Worm (Caenorhabditis elegans): ENCODE results near the gene T11F9.22.

Gene T11F9.22

ce11 chrV:11445375-11445774, 34.1 kb upstream of the T11F9.22 start:
- TF ChIP-seq mls-2 (tag; optimal IDR thresholded peaks at IDR 0.05) (peak; percentile 4), lin-13 (tag; optimal IDR thresholded peaks at IDR 0.05) (no peak), ces-1 (GFP tag; optimal IDR thresholded peaks at IDR 0.05) (peak; percentile 44), nhr-2 (tag; optimal IDR thresholded peaks at IDR 0.05) (no peak), pha-4 (tag; optimal IDR thresholded peaks at IDR 0.05) (no peak), nhr-76 (tag; optimal IDR thresholded peaks at IDR 0.05) (no peak), sem-2 (GFP tag; optimal IDR thresholded peaks at IDR 0.05) (no peak), unc-62 (GFP tag; optimal IDR thresholded peaks at IDR 0.05) (no peak), M03D4.4 (tag; optimal IDR thresholded peaks at IDR 0.05) (peak; percentile 4), ceh-43 (GFP tag; optimal IDR thresholded peaks at IDR 0.05) (no peak), ceh-83 (GFP tag; optimal IDR thresholded peaks at IDR 0.05) (no peak), drap-1 (GFP tag; optimal IDR thresholded peaks at IDR 0.05) (peak; percentile 12)

- TF ChIP-seq unc-62 (GFP tag; optimal IDR thresholded peaks at IDR 0.05): peak; percentile 12
- TF ChIP-seq hlh-1 (tag; optimal IDR thresholded peaks at IDR 0.05): peak; percentile 91
- no peak for TF ChIP-seq unc-39 (tag; optimal IDR thresholded peaks at IDR 0.05)
- peak; percentile 94 for TF ChIP-seq ces-1 (GFP tag; optimal IDR thresholded peaks at IDR 0.05)
Measured at ce11 chrV:11446297-11446696, 33.2 kb upstream of the T11F9.22 start, which contains the start of gene mig-17. Gene mig-17, plus strand, starts transcription at chrV:11446685.

- TF ChIP-seq lin-13 (tag; optimal IDR thresholded peaks at IDR 0.05): no peak
- no peak for TF ChIP-seq cnd-1 (tag; optimal IDR thresholded peaks at IDR 0.05)
- TF ChIP-seq elt-1 (tag; optimal IDR thresholded peaks at IDR 0.05; ENCODE audit: borderline replicate concordance, insufficient read depth): no peak
- no peak for TF ChIP-seq ces-1 (GFP tag; optimal IDR thresholded peaks at IDR 0.05)
- TF ChIP-seq mab-5 (tag; optimal IDR thresholded peaks at IDR 0.05): no peak
- TF ChIP-seq mls-2 (tag; optimal IDR thresholded peaks at IDR 0.05): no peak
- TF ChIP-seq ztf-11 (tag; optimal IDR thresholded peaks at IDR 0.05): no peak
- TF ChIP-seq ham-2 (GFP tag; optimal IDR thresholded peaks at IDR 0.05): no peak
Measured at ce11 chrV:11449404-11449803, 30.1 kb upstream of the T11F9.22 start.

DNA sequence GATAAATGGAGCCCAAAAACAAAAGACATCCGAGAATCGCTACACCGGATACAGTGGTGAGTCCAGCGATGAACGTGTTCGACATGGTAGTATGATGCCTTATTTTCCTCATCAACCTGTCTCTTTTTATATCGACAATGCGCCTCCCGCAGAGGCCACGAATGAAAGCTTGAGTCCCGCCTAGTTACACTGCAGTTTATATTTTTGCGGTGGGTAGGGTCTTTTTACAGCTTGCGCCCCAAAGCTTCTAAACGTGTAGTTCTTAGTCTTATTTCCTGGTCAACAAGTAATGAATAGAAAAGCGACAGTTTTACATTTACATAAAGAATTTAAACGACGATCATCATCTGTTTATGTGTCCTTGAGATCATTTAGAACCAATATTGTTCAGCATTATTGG, 29.2 kb upstream of the T11F9.22 start, which contains the start of gene col-156:
Gene col-156, minus strand, starts transcription at position 101 of the 400 bp plus-strand sequence.
- no peak for TF ChIP-seq sem-2 (GFP tag; optimal IDR thresholded peaks at IDR 0.05)
- TF ChIP-seq elt-3 (tag; optimal IDR thresholded peaks at IDR 0.05): no peak
- no peak for TF ChIP-seq ztf-11 (tag; optimal IDR thresholded peaks at IDR 0.05)
- TF ChIP-seq ceh-39 (tag; optimal IDR thresholded peaks at IDR 0.05): no peak
- TF ChIP-seq unc-39 (tag; optimal IDR thresholded peaks at IDR 0.05): no peak
- no peak for TF ChIP-seq blmp-1 (tag; optimal IDR thresholded peaks at IDR 0.05)
- no peak for TF ChIP-seq M03D4.4 (tag; optimal IDR thresholded peaks at IDR 0.05)
- TF ChIP-seq snpc-4 (tag; optimal IDR thresholded peaks at IDR 0.05): no peak
- no peak for TF ChIP-seq ces-1 (GFP tag; optimal IDR thresholded peaks at IDR 0.05)
- no peak for TF ChIP-seq flh-1 (GFP tag; optimal IDR thresholded peaks at IDR 0.05)
- no peak for TF ChIP-seq pha-4 (tag; optimal IDR thresholded peaks at IDR 0.05)
- TF ChIP-seq nhr-2 (tag; optimal IDR thresholded peaks at IDR 0.05): no peak

DNA sequence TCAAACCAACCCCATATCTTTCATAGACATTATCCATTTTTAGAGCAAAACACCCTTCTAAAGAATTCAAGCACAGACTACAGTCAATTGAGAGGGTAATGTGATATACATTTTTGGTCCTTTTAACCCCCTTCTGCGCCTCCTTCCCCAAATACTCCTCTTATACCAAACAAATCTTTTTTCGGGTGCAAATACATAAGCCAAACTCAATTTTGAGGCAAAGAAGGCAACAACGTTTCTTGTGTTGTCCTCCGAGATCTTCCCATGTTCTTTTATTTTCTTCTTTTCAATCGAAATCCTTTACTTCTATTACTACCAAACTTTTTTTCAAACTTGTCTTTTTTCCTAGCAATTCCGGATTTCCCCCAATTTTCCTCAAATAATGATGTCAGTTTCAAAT, 24.6 kb upstream of the T11F9.22 start:
- no peak for TF ChIP-seq mep-1 (tag; optimal IDR thresholded peaks at IDR 0.05)
- TF ChIP-seq ces-1 (GFP tag; optimal IDR thresholded peaks at IDR 0.05): peak; percentile 54

DNA sequence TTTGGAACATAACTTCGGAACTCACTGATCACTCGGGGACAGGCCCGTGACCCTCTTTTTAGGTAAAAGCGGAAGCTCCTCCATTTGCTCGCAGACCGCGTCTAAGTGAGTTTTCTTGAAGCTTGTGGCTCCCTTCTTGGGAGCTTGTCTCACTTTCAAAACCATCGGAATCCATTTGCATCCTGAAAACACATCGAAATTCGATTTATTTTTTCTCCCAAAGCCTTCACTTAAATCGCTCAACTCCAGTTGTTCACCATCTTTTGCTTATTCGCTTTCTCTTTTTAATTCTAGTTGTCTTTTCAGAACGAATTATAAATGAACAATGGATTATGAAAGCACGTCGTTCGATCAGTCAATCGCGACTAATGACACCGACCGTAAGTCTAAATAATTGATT, 20.3 kb upstream of the T11F9.22 start, which contains the start of gene T11F9.1:
Gene T11F9.1, plus strand, starts transcription at position 301 of the 400 bp plus-strand sequence.
- TF ChIP-seq flh-1 (GFP tag; optimal IDR thresholded peaks at IDR 0.05) (no peak), snpc-4 (tag; optimal IDR thresholded peaks at IDR 0.05) (no peak), ceh-83 (GFP tag; optimal IDR thresholded peaks at IDR 0.05) (no peak), blmp-1 (tag; optimal IDR thresholded peaks at IDR 0.05) (no peak), pha-4 (tag; optimal IDR thresholded peaks at IDR 0.05) (no peak), ztf-11 (tag; optimal IDR thresholded peaks at IDR 0.05) (no peak)

ce11 chrV:11462963-11463453, 16.5 kb upstream of the T11F9.22 start, which contains the start of gene zipt-16:
Gene zipt-16, plus strand, starts transcription at chrV:11463013.
- no peak for TF ChIP-seq hlh-1 (tag; optimal IDR thresholded peaks at IDR 0.05)
- no peak for TF ChIP-seq ham-2 (GFP tag; optimal IDR thresholded peaks at IDR 0.05)
- TF ChIP-seq nhr-28 (tag; optimal IDR thresholded peaks at IDR 0.05): no peak
- TF ChIP-seq M03D4.4 (tag; optimal IDR thresholded peaks at IDR 0.05): no peak
- TF ChIP-seq bed-3 (GFP tag; optimal IDR thresholded peaks at IDR 0.05): no peak
- no peak for TF ChIP-seq lin-13 (tag; optimal IDR thresholded peaks at IDR 0.05)
- no peak for TF ChIP-seq zip-8 (tag; optimal IDR thresholded peaks at IDR 0.05)
- no peak for TF ChIP-seq flh-1 (GFP tag; optimal IDR thresholded peaks at IDR 0.05)
- no peak for TF ChIP-seq unc-62 (GFP tag; optimal IDR thresholded peaks at IDR 0.05)
- TF ChIP-seq ztf-11 (tag; optimal IDR thresholded peaks at IDR 0.05): no peak
- no peak for TF ChIP-seq nhr-237 (tag; optimal IDR thresholded peaks at IDR 0.05)

Measured in whole organism, mixed stage, embryonic.